Fruit fly (Drosophila melanogaster) whole organism, prepupa: ENCODE data around the gene tal-AA.

Source experiments
- Blimp-1 ChIP-seq: fragments of 200-800 bp; sonication (Bioruptor generic); optimal IDR thresholded peaks from 3 replicates; lab custom pipeline; 2017; ENCODE audit warnings: missing biosample characterization, missing genetic modification characterization, mild to moderate bottlenecking, moderate library complexity, missing genetic modification reagents
- CG10631 ChIP-seq: fragments of 200-800 bp; sonication (Bioruptor generic); optimal IDR thresholded peaks from 2 replicates; lab custom pipeline; 2016; ENCODE audit warnings: missing biosample characterization, missing genetic modification characterization
- CG10669 ChIP-seq: fragments of 200-800 bp; sonication (Bioruptor generic); optimal IDR thresholded peaks from 3 replicates; lab custom pipeline; 2018; ENCODE audit warnings: missing biosample characterization, mild to moderate bottlenecking, missing genetic modification characterization, moderate library complexity
- CG11294 ChIP-seq: fragments of 200-800 bp; sonication (Bioruptor generic); IDR thresholded peaks from 2 replicates; pipeline ENCODE4 v1.3.6; 2022; ENCODE audit warnings: missing biosample characterization, missing genetic modification characterization
- CG11762 ChIP-seq: fragments of 200-800 bp; sonication (Bioruptor generic); optimal IDR thresholded peaks from 3 replicates; lab custom pipeline; 2016; ENCODE audit warnings: missing biosample characterization, missing genetic modification characterization; ENCODE audit not compliant: insufficient read depth
- CG15336 ChIP-seq: fragments of 200-800 bp; sonication (Bioruptor generic); IDR thresholded peaks from 2 replicates; pipeline ENCODE4 v1.3.6; 2022; ENCODE audit warnings: missing biosample characterization, missing genetic modification characterization
- CG1621 ChIP-seq: fragments of 200-800 bp; sonication (Bioruptor generic); optimal IDR thresholded peaks from 3 replicates; lab custom pipeline; 2018; ENCODE audit warnings: missing biosample characterization, mild to moderate bottlenecking, missing genetic modification characterization
- CG16779 ChIP-seq: fragments of 200-800 bp; sonication (Bioruptor generic); optimal IDR thresholded peaks from 3 replicates; lab custom pipeline; 2017; ENCODE audit warnings: missing biosample characterization, mild to moderate bottlenecking, missing genetic modification characterization
- CG3032 ChIP-seq: fragments of 200-800 bp; optimal IDR thresholded peaks from 2 replicates; lab custom pipeline; 2019; ENCODE audit warnings: missing biosample characterization, mild to moderate bottlenecking, missing genetic modification characterization, moderate library complexity
- CG32006 ChIP-seq: fragments of 200-800 bp; sonication (Bioruptor generic); optimal IDR thresholded peaks from 3 replicates; lab custom pipeline; 2017; ENCODE audit warnings: missing biosample characterization, mild to moderate bottlenecking, missing genetic modification characterization
- CG34406 ChIP-seq: fragments of 200-800 bp; sonication (Bioruptor generic); optimal IDR thresholded peaks from 3 replicates; lab custom pipeline; 2016; ENCODE audit warnings: missing biosample characterization, missing genetic modification characterization
- CG3919 ChIP-seq: fragments of 200-800 bp; sonication (Bioruptor generic); optimal IDR thresholded peaks from 3 replicates; lab custom pipeline; 2016; ENCODE audit warnings: missing biosample characterization, missing genetic modification characterization
- CG4318 ChIP-seq: fragments of 200-800 bp; sonication (Bioruptor generic); optimal IDR thresholded peaks from 3 replicates; lab custom pipeline; 2017; ENCODE audit warnings: missing biosample characterization, mild to moderate bottlenecking, missing genetic modification characterization
- CG6163 ChIP-seq: fragments of 200-800 bp; sonication (Bioruptor generic); IDR thresholded peaks from 3 replicates; pipeline ENCODE4 v1.3.6; 2022; ENCODE audit warnings: missing biosample characterization, missing genetic modification characterization
- CG6276 ChIP-seq: fragments of 200-800 bp; sonication (Bioruptor generic); optimal IDR thresholded peaks from 2 replicates; lab custom pipeline; 2017; ENCODE audit warnings: missing biosample characterization, mild to moderate bottlenecking, missing genetic modification characterization
- CG6808 ChIP-seq: fragments of 200-800 bp; sonication (Bioruptor generic); optimal IDR thresholded peaks from 3 replicates; lab custom pipeline; 2017; ENCODE audit warnings: missing biosample characterization, missing genetic modification characterization, mild to moderate bottlenecking, moderate library complexity, missing genetic modification reagents
- CG6854 ChIP-seq: fragments of 200-800 bp; sonication (Bioruptor generic); optimal IDR thresholded peaks from 2 replicates; lab custom pipeline; 2017; ENCODE audit warnings: missing biosample characterization, mild to moderate bottlenecking, missing genetic modification characterization
- CG8119 ChIP-seq: fragments of 200-800 bp; sonication (Bioruptor generic); IDR thresholded peaks from 3 replicates; pipeline ENCODE4 v1.3.6; 2022; ENCODE audit warnings: missing biosample characterization, missing genetic modification characterization
- CG8632 ChIP-seq: fragments of 200-800 bp; sonication (Bioruptor generic); optimal IDR thresholded peaks from 3 replicates; lab custom pipeline; 2016; ENCODE audit warnings: missing biosample characterization, missing genetic modification characterization
- CG9139 ChIP-seq: fragments of 200-800 bp; sonication (Bioruptor generic); optimal IDR thresholded peaks from 3 replicates; lab custom pipeline; 2017; ENCODE audit warnings: missing biosample characterization, mild to moderate bottlenecking, missing genetic modification characterization
- Eip78C ChIP-seq: fragments of 200-800 bp; sonication (Bioruptor generic); peaks from one replicate; lab custom pipeline; 2016; ENCODE audit warnings: missing biosample characterization, missing genetic modification characterization
- Ets21C ChIP-seq: fragments of 200-800 bp; sonication (Bioruptor generic); optimal IDR thresholded peaks from 3 replicates; lab custom pipeline; 2016; ENCODE audit warnings: missing biosample characterization, missing genetic modification characterization
- Ets96B ChIP-seq: fragments of 200-800 bp; optimal IDR thresholded peaks from 2 replicates; lab custom pipeline; 2019; ENCODE audit warnings: missing biosample characterization, mild to moderate bottlenecking, missing genetic modification characterization, moderate library complexity
- Gug ChIP-seq: fragments of 200-800 bp; sonication (Bioruptor generic); IDR thresholded peaks from 2 replicates; pipeline ENCODE4 v1.3.6; 2022; ENCODE audit warnings: missing biosample characterization, missing genetic modification characterization
- Hr39 ChIP-seq: fragments of 200-800 bp; sonication (Bioruptor generic); optimal IDR thresholded peaks from 2 replicates; lab custom pipeline; 2016; ENCODE audit warnings: missing biosample characterization, missing genetic modification characterization
- Hr4 ChIP-seq: fragments of 200-800 bp; sonication (Bioruptor generic); optimal IDR thresholded peaks from 3 replicates; lab custom pipeline; 2016; ENCODE audit warnings: missing biosample characterization, missing genetic modification characterization
- OdsH ChIP-seq: fragments of 200-800 bp; sonication (Bioruptor generic); optimal IDR thresholded peaks from 3 replicates; lab custom pipeline; 2016; ENCODE audit warnings: missing biosample characterization, missing genetic modification characterization
- Smox ChIP-seq: fragments of 200-800 bp; sonication (Bioruptor generic); optimal IDR thresholded peaks from 3 replicates; lab custom pipeline; 2016; ENCODE audit warnings: missing biosample characterization, missing genetic modification characterization
- Sox14 ChIP-seq: fragments of 200-800 bp; sonication (Bioruptor generic); optimal IDR thresholded peaks from 3 replicates; lab custom pipeline; 2016; ENCODE audit warnings: missing biosample characterization, missing genetic modification characterization
- achi ChIP-seq: fragments of 200-800 bp; sonication (Bioruptor generic); optimal IDR thresholded peaks from 3 replicates; lab custom pipeline; 2016; ENCODE audit warnings: missing biosample characterization, missing genetic modification characterization
- acj6 ChIP-seq: fragments of 200-800 bp; sonication (Bioruptor generic); optimal IDR thresholded peaks from 3 replicates; lab custom pipeline; 2016; ENCODE audit warnings: missing biosample characterization, missing genetic modification characterization
- dac ChIP-seq: fragments of 200-800 bp; sonication (Bioruptor generic); optimal IDR thresholded peaks from 2 replicates; lab custom pipeline; 2017; ENCODE audit warnings: missing biosample characterization, mild to moderate bottlenecking, missing genetic modification characterization
- eg ChIP-seq: fragments of 200-800 bp; sonication (Bioruptor generic); IDR thresholded peaks from 3 replicates; pipeline ENCODE4 v1.3.6; 2022; ENCODE audit warnings: missing biosample characterization, missing genetic modification characterization
- esn ChIP-seq: fragments of 200-800 bp; sonication (Bioruptor generic); optimal IDR thresholded peaks from 2 replicates; lab custom pipeline; 2016; ENCODE audit warnings: missing biosample characterization, mild to moderate bottlenecking, missing genetic modification characterization, moderate library complexity
- fkh ChIP-seq: fragments of 200-800 bp; sonication (Bioruptor generic); optimal IDR thresholded peaks from 3 replicates; lab custom pipeline; 2017; ENCODE audit warnings: missing biosample characterization, mild to moderate bottlenecking, missing genetic modification characterization, moderate library complexity
- net ChIP-seq: fragments of 200-800 bp; sonication (Bioruptor generic); optimal IDR thresholded peaks from 3 replicates; lab custom pipeline; 2016; ENCODE audit warnings: missing biosample characterization, missing genetic modification characterization
- salr ChIP-seq, 2 experiments: fragments of 200-800 bp; sonication (Bioruptor generic); optimal IDR thresholded peaks; 3 replicates each; lab custom pipeline; 2016 to 2018; ENCODE audit warnings: missing biosample characterization in 2 of 2, missing genetic modification characterization in 2 of 2, mild to moderate bottlenecking in 1 of 2
- spab ChIP-seq: fragments of 200-800 bp; sonication (Bioruptor generic); optimal IDR thresholded peaks from 2 replicates; lab custom pipeline; 2017; ENCODE audit warnings: missing biosample characterization, mild to moderate bottlenecking, missing genetic modification characterization, missing genetic modification reagents
- ss ChIP-seq, 2 experiments: fragments of 200-800 bp; sonication (Bioruptor generic); optimal IDR thresholded peaks; 2 replicates in 1 of 2; 3 replicates in 1 of 2; lab custom pipeline; 2017 to 2018; ENCODE audit warnings: mild to moderate bottlenecking in 2 of 2, missing biosample characterization in 2 of 2, missing genetic modification characterization in 2 of 2, moderate library complexity in 1 of 2
- svp ChIP-seq: fragments of 200-800 bp; sonication (Bioruptor generic); peaks from one replicate; lab custom pipeline; 2016; ENCODE audit warnings: missing biosample characterization, missing genetic modification characterization
- vri ChIP-seq: fragments of 200-800 bp; sonication (Bioruptor generic); optimal IDR thresholded peaks from 3 replicates; lab custom pipeline; 2016; ENCODE audit warnings: missing biosample characterization, mild to moderate bottlenecking, missing genetic modification characterization

The tal-AA gene

dm6 chr3R:13797823-13798446 is 15.0 kb upstream of the tal-AA start:
- TF ChIP-seq Eip78C = peak; percentile 40
- peak; percentile 39 for TF ChIP-seq fkh (GFP tag; lab: Kevin White, UChicago)
- peak; percentile 38 for TF ChIP-seq svp (GFP tag; lab: Kevin White, UChicago)
- TF ChIP-seq CG16779 (tag; lab: Kevin White, UChicago) = no peak
- no peak for TF ChIP-seq spab (GFP tag; lab: Kevin White, UChicago)

- TF ChIP-seq achi = peak; percentile 29
- no peak for TF ChIP-seq CG6163 (GFP tag; lab: Robert Waterston, UW)
- no peak for TF ChIP-seq CG16779 (tag; lab: Kevin White, UChicago)
- no peak for TF ChIP-seq CG9139
- TF ChIP-seq dac (GFP tag; lab: Kevin White, UChicago) = no peak
- no peak for TF ChIP-seq CG11294 (GFP tag; lab: Robert Waterston, UW)
- TF ChIP-seq CG1621 = no peak
- 0 out of 3 replicates have a peak, but pooled peaks have one; percentile 11 for TF ChIP-seq eg
- TF ChIP-seq svp (GFP tag; lab: Kevin White, UChicago) = peak; percentile 16
- TF ChIP-seq acj6 (GFP tag; lab: Kevin White, UChicago) = no peak
- no peak for TF ChIP-seq vri (GFP tag; lab: Kevin White, UChicago)
- no peak for TF ChIP-seq CG6854
- TF ChIP-seq Sox14 (GFP tag; lab: Kevin White, UChicago) = no peak
- peak; percentile 35 for TF ChIP-seq Ets96B (tag; lab: Kevin White, UChicago)
- TF ChIP-seq spab (GFP tag; lab: Kevin White, UChicago) = peak; percentile 23
- TF ChIP-seq CG6808 (GFP tag; lab: Kevin White, UChicago) = peak; percentile 5
- TF ChIP-seq ss (GFP tag; optimal IDR thresholded peaks at IDR 0.05; lab: Kevin White, UChicago) = no peak
- no peak for TF ChIP-seq Ets21C (GFP tag; lab: Kevin White, UChicago)
- peak; percentile 13 for TF ChIP-seq CG34406 (GFP tag; lab: Kevin White, UChicago)
- TF ChIP-seq fkh (GFP tag; lab: Kevin White, UChicago) = no peak
- no peak for TF ChIP-seq Gug (GFP tag; lab: Robert Waterston, UW)
- TF ChIP-seq Smox (GFP tag; lab: Kevin White, UChicago) = no peak
- TF ChIP-seq Eip78C = peak; percentile 72
- TF ChIP-seq Blimp-1 (GFP tag; lab: Kevin White, UChicago) = no peak
- TF ChIP-seq net (GFP tag; lab: Kevin White, UChicago) = no peak
- peak; percentile 20 for TF ChIP-seq OdsH (GFP tag; lab: Kevin White, UChicago)
- TF ChIP-seq CG10669 (GFP tag; lab: Kevin White, UChicago) = peak; percentile 5
- TF ChIP-seq Hr39 (GFP tag; lab: Kevin White, UChicago) = no peak
- 0 out of 2 replicates have a peak, but pooled peaks have one; percentile 19 for TF ChIP-seq CG15336 (GFP tag; lab: Robert Waterston, UW)
- TF ChIP-seq esn (GFP tag; lab: Kevin White, UChicago) = peak; percentile 23
- TF ChIP-seq CG6276 (GFP tag; lab: Kevin White, UChicago) = peak; percentile 8
- peak; percentile 8 for TF ChIP-seq Hr4 (GFP tag; lab: Kevin White, UChicago)
- TF ChIP-seq CG8119 (GFP tag; lab: Robert Waterston, UW) = peak; percentile 40; the same call in 1 of the 3 replicates
- peak; percentile 37 for TF ChIP-seq CG3032
- no peak for TF ChIP-seq CG4318 (GFP tag; lab: Kevin White, UChicago)
- peak; percentile 46 for TF ChIP-seq CG32006 (GFP tag; lab: Kevin White, UChicago)
- TF ChIP-seq CG3919 (GFP tag; lab: Kevin White, UChicago) = peak; percentile 26
- peak in 1 of 2 experiments; percentile 10 for TF ChIP-seq salr (GFP tag; optimal IDR thresholded peaks at IDR 0.05; lab: Kevin White, UChicago)
- TF ChIP-seq CG8632 (GFP tag; lab: Kevin White, UChicago) = peak; percentile 6
- TF ChIP-seq CG11762 (GFP tag; lab: Kevin White, UChicago) = no peak
- peak; percentile 46 for TF ChIP-seq CG10631 (GFP tag; lab: Kevin White, UChicago)
- TF ChIP-seq, all 60 proteins: peak for 21
These were observed 13.1 kb upstream of the tal-AA start for dm6 chr3R:13799567-13800429.
